Worm (Caenorhabditis elegans): ENCODE measurements around the gene C54E10.10.

- no peak for TF ChIP-seq daf-12 (tag; optimal IDR thresholded peaks at IDR 0.05)
- TF ChIP-seq sea-2 (GFP tag; optimal IDR thresholded peaks at IDR 0.05): no peak
- no peak for TF ChIP-seq ama-1 (optimal IDR thresholded peaks at IDR 0.05)
- TF ChIP-seq nhr-237 (tag; optimal IDR thresholded peaks at IDR 0.05): no peak
- no peak for TF ChIP-seq snpc-4 (tag; optimal IDR thresholded peaks at IDR 0.05)
These were observed 8.2 kb upstream of the C54E10.10 start, which contains the start of gene C54E10.7 for ce11 chrV:18811360-18811759.

All from whole organism, L3 larva.